Fruit fly (Drosophila melanogaster): ENCODE data around the gene Ppox.

Ppox gene

dm6 chr3R:24661679-24662411, at the start of gene Ppox:
TSS of gene Ppox (minus strand) at chr3R:24661851.
- no peak for TF ChIP-seq CG8478 (optimal IDR thresholded peaks at IDR 0.05)
- no peak for TF ChIP-seq CTCF (optimal IDR thresholded peaks at IDR 0.05)

dm6 chr3R:24699309-24699708, 37.7 kb upstream of the Ppox start:
- TF ChIP-seq CG8478 (optimal IDR thresholded peaks at IDR 0.05) = no peak
- TF ChIP-seq CTCF (optimal IDR thresholded peaks at IDR 0.05) = no peak

DNA sequence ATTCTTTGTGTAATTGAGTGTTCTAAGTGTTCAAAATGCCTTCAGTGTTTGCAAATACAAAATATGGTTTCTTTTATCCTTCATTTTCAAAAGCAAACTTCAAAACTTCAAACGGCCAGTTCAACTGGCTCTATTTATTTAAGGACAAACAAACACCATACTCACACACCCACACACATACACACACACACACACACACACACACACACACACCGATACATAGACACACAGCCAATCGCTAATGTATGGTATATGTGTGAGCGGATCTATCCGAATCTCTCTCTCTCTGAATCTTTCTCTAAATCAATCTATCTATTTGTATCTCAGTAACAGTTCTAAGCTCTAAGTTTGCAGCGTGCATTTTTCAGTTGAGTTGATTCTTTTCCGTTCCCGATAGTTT, 31.2 kb upstream of the Ppox start:
- TF ChIP-seq CG8478 (optimal IDR thresholded peaks at IDR 0.05) = no peak
- no peak for TF ChIP-seq CTCF (optimal IDR thresholded peaks at IDR 0.05)

DNA sequence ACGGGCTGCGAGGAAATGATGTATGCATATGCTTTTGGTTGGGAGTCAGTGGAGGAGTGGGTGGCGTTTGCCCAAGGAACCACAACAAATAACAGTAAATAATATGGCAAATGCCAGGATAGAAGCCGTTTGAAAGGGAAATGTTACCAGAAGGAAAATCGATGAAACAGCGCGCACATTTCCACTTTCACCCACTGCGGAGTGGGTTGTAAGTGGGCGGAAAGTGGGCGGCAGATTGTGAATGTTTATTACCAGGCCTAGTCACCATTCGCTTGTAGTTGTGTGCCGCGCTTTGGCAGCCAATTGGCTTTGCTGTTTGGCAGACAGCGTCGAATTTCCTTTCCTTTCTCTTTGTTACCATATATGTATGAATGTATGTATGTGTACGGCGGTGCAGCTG, 10.0 kb upstream of the Ppox start:
- TF ChIP-seq CG8478 (optimal IDR thresholded peaks at IDR 0.05) (no peak), CTCF (optimal IDR thresholded peaks at IDR 0.05) (no peak)

dm6 chr3R:24667538-24668207, 6.0 kb upstream of the Ppox start:
- no peak for TF ChIP-seq CG8478 (optimal IDR thresholded peaks at IDR 0.05)
- no peak for TF ChIP-seq CTCF (optimal IDR thresholded peaks at IDR 0.05)

dm6 chr3R:24663044-24663443, 1.4 kb upstream of the Ppox start:
- TF ChIP-seq CTCF (optimal IDR thresholded peaks at IDR 0.05) (no peak), CG8478 (optimal IDR thresholded peaks at IDR 0.05) (no peak)

DNA sequence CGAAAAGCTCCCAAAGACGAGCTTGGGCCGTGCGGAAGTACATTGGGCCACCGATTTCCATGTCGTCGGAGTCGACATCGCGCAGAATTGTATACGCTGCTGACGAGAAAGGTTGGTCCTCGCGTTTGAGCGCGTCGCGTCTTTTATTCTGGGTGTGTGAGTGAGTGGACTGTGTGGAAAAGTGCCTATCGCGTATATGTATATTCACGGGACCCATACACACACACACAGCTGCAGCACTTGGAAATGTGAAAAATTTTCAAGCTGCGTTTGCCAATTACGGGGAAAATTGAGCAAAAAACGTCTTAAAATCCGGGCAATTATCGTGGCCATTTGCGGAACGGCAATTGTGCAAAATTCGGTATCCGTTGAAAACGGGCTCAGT, 753 bp upstream of the Ppox start, which contains the start of gene slo:
TSS of gene slo (plus strand) at position 80 of the 385 bp plus-strand sequence.
- TF ChIP-seq CG8478 (optimal IDR thresholded peaks at IDR 0.05) = no peak

- TF ChIP-seq CTCF (optimal IDR thresholded peaks at IDR 0.05) (no peak), CG8478 (optimal IDR thresholded peaks at IDR 0.05) (no peak)
These were observed 2.3 kb downstream of the Ppox start, which contains the start of gene CG31126 for dm6 chr3R:24659173-24659846. TSS of gene CG31126 (plus strand) at chr3R:24659621.

DNA sequence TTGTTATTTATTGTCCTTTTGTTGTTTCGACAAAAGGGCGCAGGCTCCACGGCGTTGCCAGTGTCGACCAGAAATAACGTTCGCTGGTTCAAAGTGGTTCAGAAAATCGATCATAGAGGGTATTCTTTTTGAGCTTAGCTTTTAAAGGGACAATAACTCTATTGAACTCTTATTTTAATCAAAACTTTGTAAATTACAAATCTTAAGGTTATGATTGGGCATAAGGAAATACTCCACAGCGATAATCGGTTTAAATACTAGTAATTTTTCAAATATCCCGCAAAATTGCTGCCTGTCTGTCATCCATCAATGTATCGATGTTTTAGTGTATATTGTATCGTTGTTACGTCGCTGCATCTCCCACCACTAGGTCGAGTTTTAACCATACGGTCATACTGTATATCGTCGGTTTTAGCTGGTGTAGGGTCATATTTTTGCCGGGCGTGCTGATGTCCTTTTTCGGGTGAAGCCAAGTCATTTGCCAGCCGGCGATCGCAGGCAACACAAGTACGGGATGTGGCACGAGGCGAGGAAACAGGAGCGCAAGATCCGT, 6.8 kb downstream of the Ppox start, which contains the start of the genes CG31125 and CG6695:
TSS of gene CG31125 (minus strand) at position 51 of the 553 bp plus-strand sequence.
TSS of gene CG6695 (plus strand) at position 391 of the 553 bp plus-strand sequence.
- TF ChIP-seq CTCF (optimal IDR thresholded peaks at IDR 0.05) (peak in 1 of 2 experiments; percentile 16), CG8478 (optimal IDR thresholded peaks at IDR 0.05) (no peak)

- TF ChIP-seq CG8478 (optimal IDR thresholded peaks at IDR 0.05) = no peak
- TF ChIP-seq CTCF (optimal IDR thresholded peaks at IDR 0.05) = no peak
These were observed 10.6 kb downstream of the Ppox start for dm6 chr3R:24651044-24651459.

DNA sequence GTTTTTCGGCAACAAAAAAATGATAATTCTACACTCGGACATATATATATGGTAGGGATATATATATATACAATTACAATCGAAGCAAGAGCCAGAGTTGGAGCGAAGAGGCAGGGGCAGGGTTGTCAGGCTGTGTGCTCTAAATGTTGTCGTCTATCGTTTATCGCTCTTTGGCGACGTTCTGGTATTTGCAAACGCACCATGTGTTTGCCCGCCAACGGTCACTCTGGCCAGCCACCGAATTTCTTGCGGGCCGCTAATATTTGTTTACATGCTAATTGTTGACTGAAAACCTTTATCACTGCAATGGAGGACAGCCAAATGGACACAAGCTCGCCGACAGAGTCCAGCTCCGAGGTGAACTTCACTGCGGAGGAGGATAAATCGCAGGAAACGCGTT, 11.7 kb downstream of the Ppox start, which contains the start of the genes puf and ash2:
TSS of gene puf (minus strand) at position 121 of the 400 bp plus-strand sequence.
TSS of gene ash2 (plus strand) at position 203 of the 400 bp plus-strand sequence.
- TF ChIP-seq CG8478 (optimal IDR thresholded peaks at IDR 0.05) = no peak
- TF ChIP-seq CTCF (optimal IDR thresholded peaks at IDR 0.05) = peak in 1 of 2 experiments; percentile 38

DNA sequence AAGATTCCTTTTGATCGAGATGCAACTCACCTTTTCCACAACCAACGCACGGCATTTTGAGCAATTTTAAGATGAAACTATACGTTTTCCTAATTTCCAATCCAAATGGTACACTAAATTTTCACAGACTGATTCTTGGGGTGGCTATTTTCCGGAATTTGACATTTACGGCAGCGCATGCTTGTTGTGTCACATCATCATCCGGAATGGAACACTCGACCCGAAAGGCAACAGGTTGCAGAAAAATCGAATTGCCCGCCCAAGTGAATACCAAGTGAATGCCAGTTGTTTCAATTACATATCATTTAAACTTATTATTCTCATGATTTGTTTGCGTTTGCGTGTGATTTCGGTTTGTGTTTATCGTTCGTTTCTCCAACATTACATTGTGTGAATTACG, 26.7 kb downstream of the Ppox start, which contains the start of gene MtnF:
TSS of gene MtnF (minus strand) at position 209 of the 400 bp plus-strand sequence.
- TF ChIP-seq CTCF (optimal IDR thresholded peaks at IDR 0.05) = no peak
- no peak for TF ChIP-seq CG8478 (optimal IDR thresholded peaks at IDR 0.05)

DNA sequence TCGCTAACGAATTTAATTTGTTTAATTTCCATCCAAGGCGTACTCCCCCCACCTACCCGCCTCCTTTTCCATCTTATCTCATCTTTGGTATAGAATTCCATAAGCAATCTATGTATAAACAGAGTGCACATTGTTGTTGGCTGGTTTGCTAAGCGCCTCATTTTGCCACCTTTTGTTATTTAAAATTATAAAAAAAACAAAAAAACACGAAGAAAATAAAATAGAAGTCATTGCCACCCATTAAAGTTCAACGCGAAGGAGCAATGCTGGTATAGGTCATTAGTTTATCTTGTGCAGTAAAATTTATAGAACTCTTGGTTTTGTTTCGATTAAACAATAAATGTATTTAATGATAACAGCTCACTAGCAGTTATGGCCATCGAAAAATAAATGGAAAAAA, 27.3 kb downstream of the Ppox start:
- TF ChIP-seq CTCF (optimal IDR thresholded peaks at IDR 0.05) (no peak), CG8478 (optimal IDR thresholded peaks at IDR 0.05) (no peak)

dm6 chr3R:24629877-24630808, 31.5 kb downstream of the Ppox start, which contains the start of gene Wsck:
TSS of gene Wsck (minus strand) at chr3R:24630075.
- TF ChIP-seq CTCF (optimal IDR thresholded peaks at IDR 0.05) (peak; percentile 33 to 61), CG8478 (optimal IDR thresholded peaks at IDR 0.05) (peak; percentile 66)
